Fruit fly (Drosophila melanogaster) whole organism, wandering third instar larva: ENCODE data around the gene Cyp9f2.

Experiments
- GATAd ChIP-seq: sonication (Bioruptor generic); optimal IDR thresholded peaks from 2 replicates; lab custom pipeline; 2016; ENCODE audit warnings: missing biosample characterization, missing genetic modification characterization
- Myc ChIP-seq: fragments of >200 bp; optimal IDR thresholded peaks from 2 replicates; lab custom pipeline; 2017
- br ChIP-seq: fragments of 200-800 bp; sonication (Bioruptor generic); optimal IDR thresholded peaks from 2 replicates; lab custom pipeline; 2016; ENCODE audit warnings: missing biosample characterization, missing genetic modification characterization
- dl ChIP-seq, 2 experiments: fragments of 175-275, 200-275 bp in 1 of 2; fragments of 200-275 bp in 1 of 2; sonication (Bioruptor generic); optimal IDR thresholded peaks; lab custom pipeline; 2018; ENCODE audit warnings: mild to moderate bottlenecking in 2 of 2, missing biosample characterization in 2 of 2, missing genetic modification characterization in 2 of 2, moderate library complexity in 2 of 2; ENCODE audit not compliant: partially characterized antibody in 2 of 2, insufficient read depth in 1 of 2
- fru ChIP-seq: fragments of 200-800 bp; sonication (Bioruptor generic); optimal IDR thresholded peaks from 3 replicates; lab custom pipeline; 2016; ENCODE audit warnings: missing biosample characterization, mild to moderate bottlenecking, missing genetic modification characterization
- pan ChIP-seq: fragments of >200 bp; optimal IDR thresholded peaks from 2 replicates; lab custom pipeline; 2017
- psq ChIP-seq: fragments of 200-800 bp; sonication (Bioruptor generic); optimal IDR thresholded peaks from 3 replicates; lab custom pipeline; 2017; ENCODE audit warnings: missing biosample characterization, mild to moderate bottlenecking, missing genetic modification characterization, moderate library complexity
- sv ChIP-seq: fragments of 200-800 bp; sonication (Bioruptor generic); optimal IDR thresholded peaks from 3 replicates; lab custom pipeline; 2016; ENCODE audit warnings: missing biosample characterization, missing genetic modification characterization

- TF ChIP-seq fru (GFP tag; lab: Kevin White, UChicago) (no peak), pan (lab: Kevin White, UChicago) (no peak), sv (no peak), br (GFP tag; lab: Kevin White, UChicago) (no peak), psq (GFP tag; lab: Kevin White, UChicago) (no peak), Myc (no peak), GATAd (no peak), dl (GFP tag; optimal IDR thresholded peaks at IDR 0.05; lab: Kevin White, UChicago; ENCODE audit: insufficient read depth in 1 of 2, partially characterized antibody in 2 of 2) (no peak)
Measured at dm6 chr3R:12423997-12424396, 18.2 kb upstream of the Cyp9f2 start.
